Worm (Caenorhabditis elegans): ENCODE measurements around the gene clec-264.
A peak's percentile ranks its signal among the peaks of the same experiment; 100 is the strongest.

clec-264 gene

ce11 chrV:20837765-20838164, 12.7 kb downstream of the clec-264 start, which contains the start of gene mrps-12 (continued):
- no peak for TF ChIP-seq Y53F4B.3 (GFP tag; IDR thresholded peaks at IDR 0.05)
- TF ChIP-seq pbrm-1 (GFP tag; IDR thresholded peaks at IDR 0.05): no peak
- TF ChIP-seq egrh-3 (GFP tag; IDR thresholded peaks at IDR 0.05): no peak
- TF ChIP-seq dpff-1 (tag; optimal IDR thresholded peaks at IDR 0.05): peak; percentile 20

- TF ChIP-seq mcd-1 (GFP tag; IDR thresholded peaks at IDR 0.05): peak; percentile 51; the same call in 1 of the 2 replicates
- no peak for TF ChIP-seq B0336.3 (GFP tag; IDR thresholded peaks at IDR 0.05)
- TF ChIP-seq nfyb-1 (GFP tag; IDR thresholded peaks at IDR 0.05): no peak
- no peak for TF ChIP-seq nhr-27 (tag; optimal IDR thresholded peaks at IDR 0.05)
- peak; percentile 84 for TF ChIP-seq ceh-100 (GFP tag; IDR thresholded peaks at IDR 0.05)
- TF ChIP-seq F49E8.2 (tag; optimal IDR thresholded peaks at IDR 0.05; ENCODE audit: insufficient read depth): no peak
- TF ChIP-seq akir-1 (GFP tag; optimal IDR thresholded peaks at IDR 0.05): no peak
- no peak for TF ChIP-seq madf-6 (GFP tag; IDR thresholded peaks at IDR 0.05)
- TF ChIP-seq ztf-25 (GFP tag; IDR thresholded peaks at IDR 0.05): no peak
Measured at ce11 chrV:20832554-20832963, 17.9 kb downstream of the clec-264 start.

ce11 chrV:20831867-20832266, 18.6 kb downstream of the clec-264 start:
- TF ChIP-seq Y56A3A.18 (GFP tag; IDR thresholded peaks at IDR 0.05) (no peak), ZK185.1 (tag; optimal IDR thresholded peaks at IDR 0.05; ENCODE audit: poor library complexity, severe bottlenecking) (peak; percentile 17), hmg-1.2 (GFP tag; IDR thresholded peaks at IDR 0.05) (peak; percentile 84), snpc-4 (GFP tag; optimal IDR thresholded peaks at IDR 0.05) (no peak), snpc-4 (tag; optimal IDR thresholded peaks at IDR 0.05) (peak in 1 of 4 experiments; percentile 13), pha-4 (tag; optimal IDR thresholded peaks at IDR 0.05) (peak; percentile 2), dox-1 (GFP tag; IDR thresholded peaks at IDR 0.05) (peak; percentile 78), rpc-1 (optimal IDR thresholded peaks at IDR 0.05) (no peak), rpc-1 (tag; optimal IDR thresholded peaks at IDR 0.05) (no peak), attf-5 (GFP tag; optimal IDR thresholded peaks at IDR 0.05) (peak; percentile 57), cebp-1 (GFP tag; IDR thresholded peaks at IDR 0.05) (no peak), cebp-1 (tag; optimal IDR thresholded peaks at IDR 0.05) (peak; percentile 46), nhr-80 (tag; optimal IDR thresholded peaks at IDR 0.05) (peak; percentile 97), ets-4 (GFP tag; optimal IDR thresholded peaks at IDR 0.05) (peak; percentile 7)

- TF ChIP-seq nhr-120 (GFP tag; IDR thresholded peaks at IDR 0.05): no peak
- TF ChIP-seq nhr-80 (tag; optimal IDR thresholded peaks at IDR 0.05): peak; percentile 29
- TF ChIP-seq let-607 (tag; optimal IDR thresholded peaks at IDR 0.05): peak; percentile 70 to 89
Measured at ce11 chrV:20830409-20830808, 20.1 kb downstream of the clec-264 start.

- no peak for TF ChIP-seq nhr-120 (GFP tag; IDR thresholded peaks at IDR 0.05)
- no peak for TF ChIP-seq ztf-6 (GFP tag; IDR thresholded peaks at IDR 0.05)
- no peak for TF ChIP-seq hsf-1 (GFP tag; IDR thresholded peaks at IDR 0.05)
- TF ChIP-seq attf-6 (GFP tag; IDR thresholded peaks at IDR 0.05): no peak
- TF ChIP-seq athp-1 (tag; optimal IDR thresholded peaks at IDR 0.05): no peak
- no peak for TF ChIP-seq C06A6.2 (GFP tag; conservative IDR thresholded peaks at IDR 0.05)
- no peak for TF ChIP-seq madf-8 (GFP tag; conservative IDR thresholded peaks at IDR 0.05)
- no peak for TF ChIP-seq B0035.1 (tag; optimal IDR thresholded peaks at IDR 0.05)
- no peak for TF ChIP-seq let-526 (GFP tag; IDR thresholded peaks at IDR 0.05)
- TF ChIP-seq lsl-1 (GFP tag; optimal IDR thresholded peaks at IDR 0.05): no peak
- TF ChIP-seq cebp-2 (GFP tag; IDR thresholded peaks at IDR 0.05): no peak
- TF ChIP-seq rec-8 (tag; optimal IDR thresholded peaks at IDR 0.05): no peak
- TF ChIP-seq somi-1 (GFP tag; optimal IDR thresholded peaks at IDR 0.05): no peak
- TF ChIP-seq ccch-3 (GFP tag; optimal IDR thresholded peaks at IDR 0.05): no peak
- no peak for TF ChIP-seq mxl-1 (tag; optimal IDR thresholded peaks at IDR 0.05)
- TF ChIP-seq nhr-80 (tag; optimal IDR thresholded peaks at IDR 0.05): no peak
- no peak for TF ChIP-seq lir-1 (GFP tag; conservative IDR thresholded peaks at IDR 0.05)
- no peak for TF ChIP-seq ceh-79 (tag; optimal IDR thresholded peaks at IDR 0.05)
Measured at ce11 chrV:20829511-20829910, 21.0 kb downstream of the clec-264 start, which contains the start of gene num-1. num-1 (plus strand) TSS chrV:20829811.
